Worm (Caenorhabditis elegans): ENCODE data around the gene evl-20.

DNA sequence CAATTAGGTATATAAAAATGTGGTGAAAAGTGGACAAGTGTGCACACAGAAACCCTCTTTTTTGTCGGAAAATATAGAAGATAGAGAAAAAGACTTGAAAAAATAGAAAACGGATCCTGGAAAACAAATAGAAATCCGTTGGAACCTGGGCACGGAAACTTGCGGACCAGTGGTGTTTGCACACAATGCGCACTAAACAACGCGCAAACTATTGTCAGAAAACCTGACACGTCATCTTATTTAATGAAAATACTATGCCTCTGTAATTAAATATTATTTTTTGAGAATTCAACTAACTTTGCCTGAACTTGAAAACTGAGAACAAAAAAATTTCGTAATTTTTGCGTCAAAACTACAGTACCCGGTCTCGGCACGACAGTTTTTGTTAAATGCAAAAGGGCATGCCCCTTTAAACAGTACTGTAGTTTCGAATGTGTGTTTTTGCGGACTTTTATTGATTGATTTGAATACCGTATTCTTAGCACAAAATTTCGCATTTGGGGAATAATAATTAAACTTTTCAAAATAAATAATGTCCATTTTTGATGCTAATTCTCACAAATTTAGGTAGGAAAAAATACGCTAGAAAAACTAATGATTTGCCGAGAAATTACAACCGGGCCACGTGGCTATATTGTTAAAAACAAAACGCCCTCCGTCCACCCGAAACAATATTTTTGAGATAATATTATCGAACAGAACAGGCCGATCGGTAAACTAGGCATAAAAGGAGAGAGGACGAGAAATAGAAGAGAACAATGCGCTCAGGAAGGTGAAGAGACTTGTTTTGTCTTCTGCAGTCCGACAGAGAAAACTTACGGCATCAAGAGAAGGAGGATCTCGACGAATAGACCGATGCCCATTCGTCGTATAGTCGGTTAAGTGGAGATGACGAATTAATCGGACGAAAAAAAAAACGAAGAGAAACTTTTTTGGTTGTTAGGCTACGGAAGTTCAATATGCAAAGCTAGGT is 14.9 kb upstream of the evl-20 start:
- no peak for TF ChIP-seq jun-1 (tag; optimal IDR thresholded peaks at IDR 0.05)
- no peak for TF ChIP-seq unc-62 (GFP tag; optimal IDR thresholded peaks at IDR 0.05)
- TF ChIP-seq skn-1 (tag; optimal IDR thresholded peaks at IDR 0.05), result no peak
- no peak for TF ChIP-seq snpc-4 (tag; optimal IDR thresholded peaks at IDR 0.05)
- no peak for TF ChIP-seq ztf-11 (tag; optimal IDR thresholded peaks at IDR 0.05)
- TF ChIP-seq elt-1 (tag; optimal IDR thresholded peaks at IDR 0.05), result no peak
- TF ChIP-seq nhr-11 (tag; optimal IDR thresholded peaks at IDR 0.05), result no peak
- TF ChIP-seq elt-2 (tag; optimal IDR thresholded peaks at IDR 0.05), result no peak
- TF ChIP-seq ztf-4 (tag; optimal IDR thresholded peaks at IDR 0.05), result no peak
- no peak for TF ChIP-seq aly-2 (tag; optimal IDR thresholded peaks at IDR 0.05)
- no peak for TF ChIP-seq zag-1 (tag; optimal IDR thresholded peaks at IDR 0.05)
- TF ChIP-seq ceh-28 (tag; optimal IDR thresholded peaks at IDR 0.05), result no peak
- TF ChIP-seq ceh-82 (tag; optimal IDR thresholded peaks at IDR 0.05), result no peak
- TF ChIP-seq lin-15B (tag; optimal IDR thresholded peaks at IDR 0.05), result no peak

Data from whole organism, L3 larva.